Fruit fly (Drosophila melanogaster): Measurements from ENCODE around the gene Kif19A.

- TF ChIP-seq Myc (optimal IDR thresholded peaks at IDR 0.05) (no peak), tai (GFP tag; optimal IDR thresholded peaks at IDR 0.05) (no peak), rgr (GFP tag; optimal IDR thresholded peaks at IDR 0.05) (no peak)
These were observed 13.7 kb upstream of the Kif19A start, which contains the start of gene CG14356 for dm6 chr3R:14131972-14132371.

Measured in whole organism, wandering third instar larva.